Worm (Caenorhabditis elegans) whole organism, early embryonic: Measurements from ENCODE around the gene F47B8.1.

ENCODE experiments used
- B0310.2 ChIP-seq: sonication (generic microtip); optimal IDR thresholded peaks from 2 replicates; lab custom pipeline; 2016; ENCODE audit warnings: mild to moderate bottlenecking, missing genetic modification characterization, missing compliant biosample characterization
- F13C5.2 ChIP-seq: sonication (generic microtip); optimal IDR thresholded peaks from 2 replicates; lab custom pipeline; 2017; ENCODE audit warnings: mild to moderate bottlenecking, missing genetic modification characterization, inconsistent platforms, missing compliant biosample characterization
- aly-1 ChIP-seq: sonication (generic microtip); optimal IDR thresholded peaks from 2 replicates; lab custom pipeline; 2016; ENCODE audit warnings: missing genetic modification characterization, missing compliant biosample characterization
- ama-1 ChIP-seq: fragments of 150-350 bp; optimal IDR thresholded peaks from 2 replicates; lab custom pipeline; 2014
- ceh-13 ChIP-seq: fragments of 200-800 bp; sonication (Bioruptor generic); optimal IDR thresholded peaks from 2 replicates; lab custom pipeline; 2018; ENCODE audit warnings: mild to moderate bottlenecking, missing genetic modification characterization, missing compliant biosample characterization
- ceh-36 ChIP-seq: sonication (generic microtip); optimal IDR thresholded peaks from 2 replicates; lab custom pipeline; 2016; ENCODE audit warnings: missing genetic modification characterization, inconsistent platforms, missing compliant biosample characterization
- ets-7 ChIP-seq: sonication (generic microtip); optimal IDR thresholded peaks from 2 replicates; lab custom pipeline; 2016; ENCODE audit warnings: missing genotype, missing genetic modification characterization, missing compliant biosample characterization
- flt-1 ChIP-seq: fragments of 200-800 bp; sonication (Bioruptor generic); IDR thresholded peaks from 2 replicates; pipeline ENCODE4 v1.3.6; 2022; ENCODE audit warnings: missing genetic modification characterization, missing compliant biosample characterization
- hmbx-1 ChIP-seq: sonication (generic microtip); optimal IDR thresholded peaks from 2 replicates; lab custom pipeline; 2016; ENCODE audit warnings: mild to moderate bottlenecking, missing genetic modification characterization, missing compliant biosample characterization
- hmg-4 ChIP-seq: fragments of 200-800 bp; sonication (Bioruptor generic); optimal IDR thresholded peaks from 2 replicates; lab custom pipeline; 2018; ENCODE audit warnings: mild to moderate bottlenecking, missing genetic modification characterization, missing compliant biosample characterization
- hnd-1 ChIP-seq: sonication (generic microtip); optimal IDR thresholded peaks from 2 replicates; lab custom pipeline; 2016; ENCODE audit warnings: missing genetic modification characterization, missing compliant biosample characterization
- pes-1 ChIP-seq: fragments of 200-800 bp; sonication (Bioruptor generic); IDR thresholded peaks from 2 replicates; pipeline ENCODE4 v1.3.6; 2022; ENCODE audit warnings: missing genetic modification reagents, missing genetic modification characterization, missing compliant biosample characterization
- scrt-1 ChIP-seq: fragments of 200-800 bp; sonication (Bioruptor generic); IDR thresholded peaks from 2 replicates; pipeline ENCODE4 v1.3.6; 2022; ENCODE audit warnings: missing genetic modification characterization, missing compliant biosample characterization
- sea-1 ChIP-seq: fragments of 200-800 bp; sonication (Bioruptor generic); conservative IDR thresholded peaks from 2 replicates; pipeline ENCODE4 v1.3.6; 2022; ENCODE audit warnings: missing genetic modification characterization, missing compliant biosample characterization
- tbx-11 ChIP-seq: fragments of 200-800 bp; sonication (Bioruptor generic); IDR thresholded peaks from 2 replicates; pipeline ENCODE4 v1.3.6; 2022; ENCODE audit warnings: missing genetic modification characterization, missing compliant biosample characterization
- tbx-37 ChIP-seq: fragments of 200-800 bp; sonication (Bioruptor generic); conservative IDR thresholded peaks from 2 replicates; pipeline ENCODE4 v1.3.6; 2022; ENCODE audit warnings: missing genetic modification reagents, missing genetic modification characterization, missing compliant biosample characterization
- tra-4 ChIP-seq: sonication (generic microtip); optimal IDR thresholded peaks from 2 replicates; lab custom pipeline; 2017; ENCODE audit warnings: missing genetic modification characterization, missing compliant biosample characterization

F47B8.1 gene

ce11 chrV:14350949-14351348 lies 36.8 kb upstream of the F47B8.1 start:
- 0 out of 2 replicates have a peak, but pooled peaks have one; percentile 21 for TF ChIP-seq sea-1 (GFP tag; lab: Robert Waterston, UW)
- TF ChIP-seq tbx-37 (GFP tag; lab: Robert Waterston, UW) = no peak
- TF ChIP-seq aly-1 (tag; lab: Kevin White, UChicago) = no peak
- TF ChIP-seq hmg-4 (GFP tag; lab: Kevin White, UChicago) = peak; percentile 34
- TF ChIP-seq ama-1 (lab: Kevin White, UChicago) = no peak
- peak; percentile 7 for TF ChIP-seq F13C5.2

DNA sequence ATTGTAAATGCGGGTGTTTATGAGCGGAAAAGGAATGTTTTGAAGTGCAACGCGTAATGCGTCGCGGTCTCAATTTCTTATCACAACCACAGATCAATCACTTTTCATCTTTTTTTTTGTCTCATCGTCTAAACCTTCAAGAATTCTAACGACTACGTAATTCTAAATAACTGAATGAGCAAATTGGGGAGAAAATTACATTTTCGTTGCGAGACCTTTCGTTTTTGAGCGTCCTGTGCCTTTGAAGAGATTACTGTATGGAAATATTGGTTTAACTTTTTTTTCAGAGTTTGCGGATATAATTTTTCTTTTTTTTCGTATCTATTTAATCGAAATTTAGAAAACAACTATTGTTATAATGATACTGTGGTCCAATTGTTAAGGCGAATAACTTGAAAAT lies 36.4 kb upstream of the F47B8.1 start:
- no peak for TF ChIP-seq ceh-13 (GFP tag; lab: Kevin White, UChicago)
- TF ChIP-seq pes-1 = no peak
- no peak for TF ChIP-seq tbx-11
- TF ChIP-seq sea-1 (GFP tag; lab: Robert Waterston, UW) = no peak
- no peak for TF ChIP-seq F13C5.2
- TF ChIP-seq B0310.2 (tag; lab: Kevin White, UChicago) = no peak
- no peak for TF ChIP-seq tbx-37 (GFP tag; lab: Robert Waterston, UW)
- TF ChIP-seq flt-1 = no peak
- TF ChIP-seq hmbx-1 (tag; lab: Kevin White, UChicago) = no peak
- TF ChIP-seq scrt-1 (GFP tag; lab: Robert Waterston, UW) = no peak
- TF ChIP-seq hmg-4 (GFP tag; lab: Kevin White, UChicago) = no peak
- TF ChIP-seq ama-1 (lab: Kevin White, UChicago) = no peak
- no peak for TF ChIP-seq ceh-36 (tag; lab: Kevin White, UChicago)
- TF ChIP-seq hnd-1 (tag; lab: Kevin White, UChicago) = no peak
- no peak for TF ChIP-seq tra-4 (tag; lab: Kevin White, UChicago)
- TF ChIP-seq aly-1 (tag; lab: Kevin White, UChicago) = no peak
- TF ChIP-seq ets-7 (tag; lab: Kevin White, UChicago) = no peak

- TF ChIP-seq F13C5.2 (peak; percentile 75), tbx-37 (GFP tag; lab: Robert Waterston, UW) (peak; percentile 19; the same call in 1 of the 2 replicates), hmg-4 (GFP tag; lab: Kevin White, UChicago) (no peak), ets-7 (tag; lab: Kevin White, UChicago) (peak; percentile 28), aly-1 (tag; lab: Kevin White, UChicago) (no peak), hnd-1 (tag; lab: Kevin White, UChicago) (no peak), ceh-13 (GFP tag; lab: Kevin White, UChicago) (no peak), tra-4 (tag; lab: Kevin White, UChicago) (no peak)
Measured at ce11 chrV:14347234-14347826, 33.2 kb upstream of the F47B8.1 start, which contains the start of gene cept-2. Gene cept-2 (plus strand): TSS chrV:14347766.

- TF ChIP-seq ceh-36 (tag; lab: Kevin White, UChicago) (no peak), hmg-4 (GFP tag; lab: Kevin White, UChicago) (no peak), tra-4 (tag; lab: Kevin White, UChicago) (no peak), ceh-13 (GFP tag; lab: Kevin White, UChicago) (no peak), tbx-37 (GFP tag; lab: Robert Waterston, UW) (no peak), flt-1 (no peak), ets-7 (tag; lab: Kevin White, UChicago) (no peak), aly-1 (tag; lab: Kevin White, UChicago) (no peak), F13C5.2 (no peak), hnd-1 (tag; lab: Kevin White, UChicago) (no peak), sea-1 (GFP tag; lab: Robert Waterston, UW) (no peak), tbx-11 (no peak)
Measured at ce11 chrV:14341672-14342071, 27.5 kb upstream of the F47B8.1 start, which contains the start of gene F47B8.10. Gene F47B8.10 (plus strand): TSS chrV:14341972.

DNA sequence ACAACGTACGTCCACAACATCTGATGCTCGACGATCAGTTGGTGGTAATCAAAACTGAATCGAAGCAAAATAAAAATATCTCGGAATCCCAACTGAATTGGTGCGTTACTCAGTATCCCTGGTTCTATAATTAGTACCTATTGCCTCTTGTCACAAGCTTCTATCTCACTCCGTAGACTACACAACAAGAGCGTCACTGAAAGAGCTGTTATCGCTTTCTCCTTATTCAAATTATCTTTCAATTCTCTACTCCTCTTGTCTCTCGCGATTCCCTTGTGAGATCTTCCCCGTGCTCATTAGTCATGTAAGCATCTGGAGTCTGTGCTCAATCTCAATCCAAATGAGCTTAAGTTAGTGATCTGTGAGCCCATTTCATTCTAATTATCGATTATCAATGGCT lies 22.5 kb upstream of the F47B8.1 start, which contains the start of gene srm-6:
Gene srm-6, plus strand, starts transcription at position 301 of the 400 bp plus-strand sequence.
- no peak for TF ChIP-seq ama-1 (lab: Kevin White, UChicago)
- TF ChIP-seq scrt-1 (GFP tag; lab: Robert Waterston, UW) = no peak
- TF ChIP-seq aly-1 (tag; lab: Kevin White, UChicago) = no peak
- no peak for TF ChIP-seq hmbx-1 (tag; lab: Kevin White, UChicago)
- no peak for TF ChIP-seq ceh-13 (GFP tag; lab: Kevin White, UChicago)

DNA sequence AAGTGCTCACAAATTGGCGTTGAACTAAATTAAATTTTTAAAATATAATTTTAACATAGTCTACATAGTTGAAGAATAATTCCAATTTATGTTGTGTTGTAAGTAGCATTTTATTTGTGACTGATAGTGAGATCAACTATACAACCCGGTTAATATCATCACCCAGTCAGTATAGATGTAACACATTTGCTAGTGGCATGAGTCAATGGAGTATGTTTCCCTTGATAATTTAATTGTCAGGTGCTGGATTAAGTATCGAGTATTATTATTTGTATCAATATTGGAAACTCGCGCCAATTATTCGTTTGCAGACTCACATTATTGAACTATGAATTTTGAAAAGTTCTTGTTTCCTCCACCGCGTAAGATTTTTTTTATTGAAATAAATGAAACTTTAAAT lies 20.8 kb upstream of the F47B8.1 start, which contains the start of gene srm-5:
Gene srm-5, plus strand, starts transcription at position 301 of the 400 bp plus-strand sequence.
- TF ChIP-seq hmbx-1 (tag; lab: Kevin White, UChicago) (no peak), ceh-13 (GFP tag; lab: Kevin White, UChicago) (no peak), hmg-4 (GFP tag; lab: Kevin White, UChicago) (no peak), tra-4 (tag; lab: Kevin White, UChicago) (no peak), sea-1 (GFP tag; lab: Robert Waterston, UW) (no peak), hnd-1 (tag; lab: Kevin White, UChicago) (no peak), ceh-36 (tag; lab: Kevin White, UChicago) (no peak), pes-1 (no peak)

ce11 chrV:14333116-14333515 lies 19.0 kb upstream of the F47B8.1 start, which contains the start of gene srm-4:
Gene srm-4 (plus strand): TSS chrV:14333416.
- no peak for TF ChIP-seq flt-1
- TF ChIP-seq ceh-36 (tag; lab: Kevin White, UChicago) = no peak
- TF ChIP-seq hmg-4 (GFP tag; lab: Kevin White, UChicago) = no peak
- TF ChIP-seq hmbx-1 (tag; lab: Kevin White, UChicago) = no peak
- TF ChIP-seq ets-7 (tag; lab: Kevin White, UChicago) = no peak
- no peak for TF ChIP-seq ama-1 (lab: Kevin White, UChicago)
- no peak for TF ChIP-seq hnd-1 (tag; lab: Kevin White, UChicago)
- no peak for TF ChIP-seq sea-1 (GFP tag; lab: Robert Waterston, UW)
- TF ChIP-seq tra-4 (tag; lab: Kevin White, UChicago) = no peak
- no peak for TF ChIP-seq B0310.2 (tag; lab: Kevin White, UChicago)
